Worm (Caenorhabditis elegans): Measurements from ENCODE around the gene akt-2.

DNA sequence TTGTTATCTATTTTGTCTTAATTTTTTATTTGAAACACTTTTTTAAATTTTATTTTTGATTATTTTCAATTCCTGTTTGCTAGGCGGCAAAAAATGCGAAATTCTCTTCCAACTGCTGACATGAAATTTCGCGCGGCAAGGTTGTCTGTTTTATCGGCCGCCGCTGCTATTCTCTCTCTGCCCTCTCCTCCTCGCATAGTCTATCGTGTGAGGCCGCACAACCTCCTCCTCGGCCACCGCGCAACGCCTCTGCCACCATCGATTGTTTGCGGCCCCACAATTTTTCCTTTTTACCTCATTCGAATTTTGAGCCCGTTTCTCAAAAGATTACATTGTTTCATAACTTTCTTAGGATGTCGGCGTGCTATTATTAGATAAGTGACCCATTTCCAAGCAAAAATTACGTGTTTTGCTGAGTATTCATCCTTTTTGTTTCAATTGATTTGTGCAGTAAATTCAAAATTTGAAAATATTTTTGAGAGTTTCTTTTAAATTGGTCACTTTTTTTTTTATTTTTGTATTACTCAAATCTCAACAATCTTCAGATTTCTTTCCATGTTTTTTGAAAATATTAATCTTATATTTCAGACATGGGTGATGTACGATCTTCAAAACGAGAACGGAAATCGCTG lies 20.1 kb upstream of the akt-2 start, which contains the start of gene F28H6.4:
- TF ChIP-seq mxl-2 (GFP tag; conservative IDR thresholded peaks at IDR 0.05) (no peak), lin-39 (tag; optimal IDR thresholded peaks at IDR 0.05) (no peak), ama-1 (optimal IDR thresholded peaks at IDR 0.05) (no peak), pha-4 (GFP tag; IDR thresholded peaks at IDR 0.05) (no peak), pha-4 (tag; optimal IDR thresholded peaks at IDR 0.05) (no peak)
